Worm (Caenorhabditis elegans) whole organism, L4/young adult: ENCODE results near the gene srd-38.

ENCODE experiments used
- W03F9.2 ChIP-seq: fragments of 150-350 bp; optimal IDR thresholded peaks from 2 replicates; lab custom pipeline; 2014; ENCODE audit warnings: missing biosample characterization, missing genetic modification characterization
- dao-5 ChIP-seq: sonication (generic microtip); optimal IDR thresholded peaks from 2 replicates; lab custom pipeline; 2016; ENCODE audit warnings: missing genotype, missing genetic modification characterization, moderate library complexity, missing compliant biosample characterization

ce11 chrX:13251354-13251843 lies 40.2 kb upstream of the srd-38 start:
- no peak for TF ChIP-seq W03F9.2
- TF ChIP-seq dao-5 (tag; lab: Kevin White, UChicago), result no peak
